Worm (Caenorhabditis elegans): ENCODE results near the gene ZK813.3.

ce11 chrX:3429122-3429521 is 12.5 kb upstream of the ZK813.3 start:
- TF ChIP-seq hlh-15 (tag; optimal IDR thresholded peaks at IDR 0.05), result no peak
- no peak for TF ChIP-seq ceh-30 (tag; optimal IDR thresholded peaks at IDR 0.05)
- TF ChIP-seq sox-4 (tag; optimal IDR thresholded peaks at IDR 0.05), result no peak
- no peak for TF ChIP-seq nhr-11 (tag; optimal IDR thresholded peaks at IDR 0.05)
- no peak for TF ChIP-seq pqm-1 (tag; optimal IDR thresholded peaks at IDR 0.05)
- TF ChIP-seq ceh-6 (GFP tag; optimal IDR thresholded peaks at IDR 0.05), result no peak
- no peak for TF ChIP-seq ama-1 (optimal IDR thresholded peaks at IDR 0.05)
- no peak for TF ChIP-seq ceh-14 (tag; optimal IDR thresholded peaks at IDR 0.05)
- no peak for TF ChIP-seq C08G9.2 (tag; optimal IDR thresholded peaks at IDR 0.05)
- TF ChIP-seq rnt-1 (tag; optimal IDR thresholded peaks at IDR 0.05), result no peak
- TF ChIP-seq ceh-2 (tag; optimal IDR thresholded peaks at IDR 0.05), result no peak
- no peak for TF ChIP-seq unc-86 (tag; optimal IDR thresholded peaks at IDR 0.05)
- TF ChIP-seq ceh-34 (tag; optimal IDR thresholded peaks at IDR 0.05), result no peak

Measured in whole organism, late embryonic.